Fruit fly (Drosophila melanogaster) whole organism, embryonic: Measurements from ENCODE around the gene cass.

Experiments
- ATbp ChIP-seq: fragments of 200-800 bp; sonication (Bioruptor generic); optimal IDR thresholded peaks from 2 replicates; lab custom pipeline; 2017; ENCODE audit warnings: missing biosample characterization, mild to moderate bottlenecking, missing genetic modification characterization, missing genetic modification reagents
- Aef1 ChIP-seq: fragments of 200-800 bp; sonication (Bioruptor generic); IDR thresholded peaks from 3 replicates; pipeline ENCODE4 v1.3.6; 2022; ENCODE audit warnings: missing biosample characterization, missing genetic modification characterization
- CG10366 ChIP-seq: fragments of 200-800 bp; sonication (Bioruptor generic); IDR thresholded peaks from 2 replicates; pipeline ENCODE4 v1.3.6; 2022; ENCODE audit warnings: missing biosample characterization, missing genetic modification characterization
- CG10543 ChIP-seq: fragments of 200-800 bp; sonication (Bioruptor generic); optimal IDR thresholded peaks from 3 replicates; lab custom pipeline; 2017; ENCODE audit warnings: missing biosample characterization, mild to moderate bottlenecking, missing genetic modification characterization, moderate library complexity
- CG10959 ChIP-seq: fragments of 200-800 bp; sonication (Bioruptor generic); IDR thresholded peaks from 2 replicates; pipeline ENCODE4 v1.3.6; 2022; ENCODE audit warnings: missing biosample characterization, missing genetic modification characterization
- CG11560 ChIP-seq: fragments of 200-800 bp; sonication (Bioruptor generic); IDR thresholded peaks from 3 replicates; pipeline ENCODE4 v1.3.6; 2022; ENCODE audit warnings: missing biosample characterization, missing genetic modification characterization
- CG12236 ChIP-seq: fragments of 200-800 bp; sonication (Bioruptor generic); optimal IDR thresholded peaks from 2 replicates; lab custom pipeline; 2016; ENCODE audit warnings: missing biosample characterization, missing genetic modification characterization
- CG13123 ChIP-seq: fragments of 200-800 bp; sonication (Bioruptor generic); optimal IDR thresholded peaks from 2 replicates; lab custom pipeline; 2016; ENCODE audit warnings: missing biosample characterization, missing genetic modification characterization
- CG13287 ChIP-seq: fragments of 200-800 bp; sonication (Bioruptor generic); IDR thresholded peaks from 2 replicates; pipeline ENCODE4 v1.3.6; 2022; ENCODE audit warnings: missing biosample characterization, missing genetic modification characterization; ENCODE audit not compliant: partially characterized antibody
- CG14667 ChIP-seq: fragments of 200-800 bp; sonication (Bioruptor generic); IDR thresholded peaks from 2 replicates; pipeline ENCODE4 v1.3.6; 2022; ENCODE audit warnings: missing biosample characterization, missing genetic modification characterization
- CG17359 ChIP-seq: fragments of 200-800 bp; sonication (Bioruptor generic); optimal IDR thresholded peaks from 3 replicates; lab custom pipeline; 2018; ENCODE audit warnings: missing biosample characterization, mild to moderate bottlenecking, missing genetic modification characterization, moderate library complexity
- CG18262 ChIP-seq: fragments of 200-800 bp; optimal IDR thresholded peaks from 3 replicates; lab custom pipeline; 2019; ENCODE audit warnings: missing biosample characterization, mild to moderate bottlenecking, missing genetic modification characterization, moderate library complexity
- CG31441 ChIP-seq: fragments of 200-800 bp; sonication (Bioruptor generic); IDR thresholded peaks from 2 replicates; pipeline ENCODE4 v1.3.6; 2022; ENCODE audit warnings: missing biosample characterization, missing genetic modification characterization
- CG3726 ChIP-seq: fragments of 200-800 bp; sonication (Bioruptor generic); IDR thresholded peaks from 3 replicates; pipeline ENCODE4, ENCODE4 v1.3.6; 2022; ENCODE audit warnings: missing biosample characterization, missing genetic modification characterization
- CG3838 ChIP-seq: fragments of 200-800 bp; sonication (Bioruptor generic); optimal IDR thresholded peaks from 3 replicates; lab custom pipeline; 2016; ENCODE audit warnings: missing biosample characterization, missing genetic modification characterization
- CG4424 ChIP-seq: fragments of 200-800 bp; sonication (Bioruptor generic); optimal IDR thresholded peaks from 3 replicates; lab custom pipeline; 2016; ENCODE audit warnings: missing biosample characterization, missing genetic modification characterization
- CG6765 ChIP-seq: fragments of 200-800 bp; sonication (Bioruptor generic); optimal IDR thresholded peaks from 3 replicates; lab custom pipeline; 2017; ENCODE audit warnings: missing biosample characterization, mild to moderate bottlenecking, missing genetic modification characterization
- CG6791 ChIP-seq: fragments of 200-800 bp; sonication (Bioruptor generic); IDR thresholded peaks from 3 replicates; pipeline ENCODE4 v1.3.6; 2022; ENCODE audit warnings: missing biosample characterization, missing genetic modification characterization; ENCODE audit not compliant: partially characterized antibody
- CG7556 ChIP-seq: fragments of 200-800 bp; sonication (Bioruptor generic); optimal IDR thresholded peaks from 2 replicates; lab custom pipeline; 2017; ENCODE audit warnings: missing biosample characterization, mild to moderate bottlenecking, missing genetic modification characterization
- CG7786 ChIP-seq: fragments of 200-800 bp; sonication (Bioruptor generic); optimal IDR thresholded peaks from 2 replicates; lab custom pipeline; 2016; ENCODE audit warnings: missing biosample characterization, missing genetic modification characterization
- CG9215 ChIP-seq: fragments of 200-800 bp; sonication (Bioruptor generic); IDR thresholded peaks from 2 replicates; pipeline ENCODE4 v1.3.6; 2022; ENCODE audit warnings: missing biosample characterization, missing genetic modification characterization
- Camta ChIP-seq: fragments of 200-800 bp; sonication (Bioruptor generic); optimal IDR thresholded peaks from 2 replicates; lab custom pipeline; 2016; ENCODE audit warnings: missing biosample characterization, missing genetic modification characterization
- Dp ChIP-seq: fragments of 200-800 bp; sonication (Bioruptor generic); optimal IDR thresholded peaks from 2 replicates; lab custom pipeline; 2018; ENCODE audit warnings: missing biosample characterization, mild to moderate bottlenecking, missing genetic modification characterization, moderate library complexity
- Ets97D ChIP-seq: fragments of 200-800 bp; sonication (Bioruptor generic); optimal IDR thresholded peaks from 3 replicates; lab custom pipeline; 2016; ENCODE audit warnings: missing biosample characterization, missing genetic modification characterization
- Gug ChIP-seq: fragments of 200-800 bp; sonication (Bioruptor generic); IDR thresholded peaks from 4 replicates; pipeline ENCODE4 v1.3.6; 2022; ENCODE audit warnings: missing biosample characterization, missing genetic modification characterization
- Hey ChIP-seq: fragments of 200-800 bp; sonication (Bioruptor generic); optimal IDR thresholded peaks from 3 replicates; lab custom pipeline; 2018; ENCODE audit warnings: missing biosample characterization, mild to moderate bottlenecking, missing genetic modification characterization
- Hmr ChIP-seq: fragments of 200-800 bp; sonication (Bioruptor generic); optimal IDR thresholded peaks from 3 replicates; lab custom pipeline; 2017; ENCODE audit warnings: mild to moderate bottlenecking, missing biosample characterization, missing genetic modification reagents, missing genetic modification characterization
- Hr3 ChIP-seq: fragments of 200-800 bp; sonication (Bioruptor generic); optimal IDR thresholded peaks from 3 replicates; lab custom pipeline; 2016; ENCODE audit warnings: missing biosample characterization, missing genetic modification characterization
- MTF-1 ChIP-seq: fragments of 200-800 bp; sonication (Bioruptor generic); optimal IDR thresholded peaks from 2 replicates; lab custom pipeline; 2018; ENCODE audit warnings: missing biosample characterization, mild to moderate bottlenecking, missing genetic modification characterization, borderline replicate concordance
- Oaz ChIP-seq: fragments of 200-800 bp; sonication (Bioruptor generic); IDR thresholded peaks from 2 replicates; pipeline ENCODE4 v1.3.6; 2022; ENCODE audit warnings: missing biosample characterization, missing genetic modification characterization
- Side ChIP-seq: fragments of 200-800 bp; sonication (Bioruptor generic); optimal IDR thresholded peaks from 2 replicates; lab custom pipeline; 2016; ENCODE audit warnings: missing biosample characterization, missing genetic modification characterization
- Sox102F ChIP-seq: fragments of 200-800 bp; sonication (Bioruptor generic); optimal IDR thresholded peaks from 2 replicates; lab custom pipeline; 2018; ENCODE audit warnings: missing biosample characterization, mild to moderate bottlenecking, missing genetic modification characterization, moderate library complexity
- az2 ChIP-seq: fragments of 200-800 bp; sonication (Bioruptor generic); optimal IDR thresholded peaks from 3 replicates; lab custom pipeline; 2016; ENCODE audit warnings: missing biosample characterization, missing genetic modification characterization
- bbx ChIP-seq: fragments of 200-800 bp; sonication (Bioruptor generic); IDR thresholded peaks from 2 replicates; pipeline ENCODE4 v1.3.6; 2022; ENCODE audit warnings: missing biosample characterization, missing genetic modification characterization; ENCODE audit not compliant: partially characterized antibody
- chn ChIP-seq: fragments of 200-800 bp; sonication (Bioruptor generic); optimal IDR thresholded peaks from 2 replicates; lab custom pipeline; 2016; ENCODE audit warnings: missing biosample characterization, missing genetic modification characterization
- eyg ChIP-seq: fragments of 200-800 bp; sonication (Bioruptor generic); optimal IDR thresholded peaks from 3 replicates; lab custom pipeline; 2016; ENCODE audit warnings: missing biosample characterization, missing genetic modification characterization
- gsb ChIP-seq: fragments of 200-800 bp; sonication (Bioruptor generic); IDR thresholded peaks from 2 replicates; pipeline ENCODE4 v1.3.6; 2022; ENCODE audit warnings: missing biosample characterization, missing genetic modification characterization
- ind ChIP-seq: fragments of 200-800 bp; sonication (Bioruptor generic); optimal IDR thresholded peaks from 3 replicates; lab custom pipeline; 2016; ENCODE audit warnings: missing biosample characterization, missing genetic modification characterization
- mam ChIP-seq: fragments of 200-800 bp; sonication (Bioruptor generic); optimal IDR thresholded peaks from 3 replicates; lab custom pipeline; 2016; ENCODE audit warnings: missing biosample characterization, missing genetic modification characterization
- org-1 ChIP-seq: fragments of 200-800 bp; sonication (Bioruptor generic); optimal IDR thresholded peaks from 2 replicates; lab custom pipeline; 2017; ENCODE audit warnings: missing biosample characterization, missing genetic modification characterization
- pita ChIP-seq: fragments of 200-800 bp; sonication (Bioruptor generic); optimal IDR thresholded peaks from 2 replicates; lab custom pipeline; 2017; ENCODE audit warnings: missing biosample characterization, mild to moderate bottlenecking, missing genetic modification characterization
- pnt ChIP-seq: fragments of 200-800 bp; sonication (Bioruptor generic); optimal IDR thresholded peaks from 3 replicates; lab custom pipeline; 2016; ENCODE audit warnings: missing biosample characterization, missing genetic modification characterization
- prd ChIP-seq, 3 experiments: fragments of >200 bp in 2 of 3; fragments of 200-800 bp in 1 of 3; sonication (Bioruptor generic) in 1 of 3; optimal IDR thresholded peaks in 2 of 3; IDR thresholded peaks in 1 of 3; 2 replicates in 2 of 3; 3 replicates in 1 of 3; pipeline versions ENCODE4 v1.3.6 to Lab custom; 2017 to 2022; ENCODE audit warnings: missing biosample characterization in 1 of 3, missing genetic modification characterization in 1 of 3
- row ChIP-seq: fragments of 200-800 bp; sonication (Bioruptor generic); IDR thresholded peaks from 3 replicates; pipeline ENCODE4 v1.3.6; 2022; ENCODE audit warnings: missing biosample characterization, missing genetic modification characterization
- salm ChIP-seq: fragments of 200-800 bp; sonication (Bioruptor generic); optimal IDR thresholded peaks from 2 replicates; lab custom pipeline; 2018; ENCODE audit warnings: missing biosample characterization, mild to moderate bottlenecking, missing genetic modification characterization
- shn ChIP-seq: fragments of 200-800 bp; sonication (Bioruptor generic); optimal IDR thresholded peaks from 3 replicates; lab custom pipeline; 2016; ENCODE audit warnings: missing biosample characterization, missing genetic modification characterization
- slou ChIP-seq: fragments of 200-800 bp; sonication (Bioruptor generic); optimal IDR thresholded peaks from 3 replicates; lab custom pipeline; 2016; ENCODE audit warnings: missing biosample characterization, missing genetic modification characterization
- tin ChIP-seq: fragments of 200-800 bp; sonication (Bioruptor generic); optimal IDR thresholded peaks from 3 replicates; lab custom pipeline; 2016; ENCODE audit warnings: missing biosample characterization, missing genetic modification characterization
- ttk ChIP-seq: fragments of 200-800 bp; sonication (Bioruptor generic); IDR thresholded peaks from 2 replicates; pipeline ENCODE4 v2.1.2; 2022; ENCODE audit warnings: missing biosample characterization, missing genetic modification characterization
- vfl ChIP-seq: fragments of 200-800 bp; sonication (Bioruptor generic); optimal IDR thresholded peaks from 2 replicates; lab custom pipeline; 2016; ENCODE audit warnings: missing biosample characterization, missing genetic modification characterization
- vvl ChIP-seq: fragments of 200-800 bp; sonication (Bioruptor generic); IDR thresholded peaks from 2 replicates; pipeline ENCODE4 v1.3.6; 2022; ENCODE audit warnings: missing biosample characterization, missing genetic modification characterization
- z ChIP-seq: fragments of 200-800 bp; sonication (Bioruptor generic); IDR thresholded peaks from 3 replicates; pipeline ENCODE4 v1.3.6; 2022; ENCODE audit warnings: missing biosample characterization, missing genetic modification characterization

Gene cass

dm6 chr2L:17470630-17471029, 7.1 kb downstream of the cass start (continued):
- TF ChIP-seq CG7786 (GFP tag; lab: Kevin White, UChicago) (no peak), salm (tag; lab: Kevin White, UChicago) (no peak), CG3838 (no peak), az2 (GFP tag; lab: Kevin White, UChicago) (no peak), org-1 (GFP tag; lab: Kevin White, UChicago) (peak; percentile 61), ind (GFP tag; lab: Kevin White, UChicago) (no peak), Side (GFP tag; lab: Kevin White, UChicago) (peak; percentile 15), pita (GFP tag; lab: Kevin White, UChicago) (no peak), shn (GFP tag; lab: Kevin White, UChicago) (no peak), CG31441 (GFP tag; lab: Robert Waterston, UW) (no peak), ttk (GFP tag; lab: Robert Waterston, UW) (no peak), CG7556 (GFP tag; lab: Kevin White, UChicago) (peak; percentile 52), Hmr (peak; percentile 90), bbx (GFP tag; lab: Robert Waterston, UW) (no peak), row (GFP tag; lab: Robert Waterston, UW) (no peak), chn (GFP tag; lab: Kevin White, UChicago) (no peak), slou (GFP tag; lab: Kevin White, UChicago) (peak; percentile 59), CG14667 (GFP tag; lab: Robert Waterston, UW) (no peak), CG18262 (tag; lab: Kevin White, UChicago) (no peak), CG6791 (no peak), CG17359 (tag; lab: Kevin White, UChicago) (no peak), Oaz (GFP tag; lab: Robert Waterston, UW) (no peak), mam (GFP tag; lab: Kevin White, UChicago) (peak; percentile 49), CG6765 (GFP tag; lab: Kevin White, UChicago) (peak; percentile 77), CG10543 (GFP tag; lab: Kevin White, UChicago) (peak; percentile 69), Sox102F (GFP tag; lab: Kevin White, UChicago) (no peak), vvl (GFP tag; lab: Robert Waterston, UW) (no peak), CG9215 (GFP tag; lab: Robert Waterston, UW) (no peak), MTF-1 (peak; percentile 28), CG11560 (tag; lab: Robert Waterston, UW) (no peak; the same call in 2 of the 3 replicates), ATbp (GFP tag; lab: Kevin White, UChicago) (no peak), tin (GFP tag; lab: Kevin White, UChicago) (no peak), Hey (tag; lab: Kevin White, UChicago) (peak; percentile 43), pnt (GFP tag; lab: Kevin White, UChicago) (peak; percentile 6), Aef1 (GFP tag; lab: Robert Waterston, UW) (no peak), CG13287 (GFP tag; lab: Robert Waterston, UW) (no peak), eyg (GFP tag; lab: Kevin White, UChicago) (peak; percentile 66), vfl (GFP tag; lab: Kevin White, UChicago) (no peak), prd (optimal IDR thresholded peaks at IDR 0.05; lab: Kevin White, UChicago) (no peak), prd (GFP tag; IDR thresholded peaks at IDR 0.05; lab: Robert Waterston, UW) (no peak), CG4424 (GFP tag; lab: Kevin White, UChicago) (no peak), CG12236 (no peak), Hr3 (GFP tag; lab: Kevin White, UChicago) (no peak), gsb (peak; percentile 66), Gug (GFP tag; lab: Robert Waterston, UW) (no peak), CG10366 (GFP tag; lab: Robert Waterston, UW) (no peak), CG10959 (GFP tag; lab: Robert Waterston, UW) (no peak), Dp (GFP tag; lab: Kevin White, UChicago) (no peak), z (GFP tag; lab: Robert Waterston, UW) (no peak), CG3726 (no peak), Camta (peak; percentile 42), Ets97D (no peak), CG13123 (GFP tag; lab: Kevin White, UChicago) (no peak)
